Fruit fly (Drosophila melanogaster): Measurements from ENCODE around the gene Cp16.

DNA sequence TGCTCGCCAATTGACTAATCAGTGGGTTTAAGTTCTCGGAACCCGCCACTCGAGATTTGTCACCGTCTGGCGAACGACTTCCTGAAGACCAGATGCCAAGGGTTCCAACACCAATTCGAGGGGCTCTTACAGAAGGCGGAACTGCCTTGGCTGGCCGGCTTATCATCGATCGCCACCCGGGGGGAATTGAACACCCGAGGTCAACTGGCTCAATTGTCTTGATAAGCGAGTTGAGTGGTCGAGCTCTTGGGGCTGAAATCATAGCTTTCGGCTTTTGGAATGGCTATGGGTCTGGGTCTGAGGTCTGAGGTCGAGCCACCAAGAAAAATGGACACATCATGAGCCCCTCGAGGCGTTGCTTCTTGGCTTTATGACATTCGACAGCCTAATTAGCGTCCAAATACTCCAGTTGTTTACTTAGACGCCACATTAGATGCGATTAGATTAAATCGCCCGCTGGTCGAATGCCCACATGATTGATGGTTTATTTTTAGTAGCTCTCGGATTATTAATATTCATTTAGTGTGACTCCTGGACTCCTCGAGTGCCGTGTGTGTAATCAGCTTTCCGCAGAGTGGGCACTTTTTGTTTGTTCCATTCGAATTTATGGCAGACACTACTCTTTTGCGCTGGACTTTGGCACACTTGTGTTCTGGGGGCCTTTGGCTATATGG is 33.1 kb upstream of the Cp16 start:
- TF ChIP-seq EcR (GFP tag; optimal IDR thresholded peaks at IDR 0.05) (no peak), psq (optimal IDR thresholded peaks at IDR 0.05) (no peak), CG8478 (optimal IDR thresholded peaks at IDR 0.05) (no peak), usp (GFP tag; optimal IDR thresholded peaks at IDR 0.05) (no peak), pan (optimal IDR thresholded peaks at IDR 0.05) (no peak), Dll (optimal IDR thresholded peaks at IDR 0.05) (no peak)
